Fruit fly (Drosophila melanogaster): ENCODE data around the gene Rbsn-5.

Gene Rbsn-5

dm6 chr2L:8126849-8127602 is 32.6 kb upstream of the Rbsn-5 start, which contains the start of the genes CG12375 and CG8668 (continued):
- peak; percentile 71 for TF ChIP-seq CG16813 (GFP tag; IDR thresholded peaks at IDR 0.05; ENCODE audit: partially characterized antibody)
- peak; percentile 74; the same call in 1 of the 2 replicates for TF ChIP-seq ranshi (GFP tag; IDR thresholded peaks at IDR 0.05)
- TF ChIP-seq CG15479 (GFP tag; optimal IDR thresholded peaks at IDR 0.05): no peak
- no peak for TF ChIP-seq CG13775 (GFP tag; optimal IDR thresholded peaks at IDR 0.05)
- TF ChIP-seq unc-4 (GFP tag; IDR thresholded peaks at IDR 0.05; ENCODE audit: partially characterized antibody): peak; percentile 84
- TF ChIP-seq CG12236 (GFP tag; optimal IDR thresholded peaks at IDR 0.05): no peak
- no peak for TF ChIP-seq klu (GFP tag; IDR thresholded peaks at IDR 0.05)
- no peak for TF ChIP-seq hth (optimal IDR thresholded peaks at IDR 0.05)
- peak; percentile 85 for TF ChIP-seq CG34224 (GFP tag; IDR thresholded peaks at IDR 0.05; ENCODE audit: partially characterized antibody)
- TF ChIP-seq CG30431 (GFP tag; optimal IDR thresholded peaks at IDR 0.05): no peak
- no peak for TF ChIP-seq CG7357 (GFP tag; IDR thresholded peaks at IDR 0.05)
- TF ChIP-seq zen2 (GFP tag; IDR thresholded peaks at IDR 0.05; ENCODE audit: partially characterized antibody): peak; percentile 76; the same call in 2 of the 3 replicates
- TF ChIP-seq grn (GFP tag; optimal IDR thresholded peaks at IDR 0.05): peak; percentile 87
- TF ChIP-seq fu2 (GFP tag; optimal IDR thresholded peaks at IDR 0.05): no peak
- TF ChIP-seq onecut (GFP tag; IDR thresholded peaks at IDR 0.05): no peak
- TF ChIP-seq sr (GFP tag; IDR thresholded peaks at IDR 0.05): 0 out of 3 replicates have a peak, but pooled peaks have one; percentile 23
- no peak for TF ChIP-seq Bteb2 (GFP tag; optimal IDR thresholded peaks at IDR 0.05)
- TF ChIP-seq Vsx1 (GFP tag; optimal IDR thresholded peaks at IDR 0.05): peak; percentile 91
- peak; percentile 77 for TF ChIP-seq CG4617 (GFP tag; optimal IDR thresholded peaks at IDR 0.05; ENCODE audit: borderline replicate concordance)
- peak; percentile 75 for TF ChIP-seq Doc3 (GFP tag; IDR thresholded peaks at IDR 0.05; ENCODE audit: partially characterized antibody)
- TF ChIP-seq CG34376 (GFP tag; optimal IDR thresholded peaks at IDR 0.05): peak; percentile 46
- no peak for TF ChIP-seq fd64A (GFP tag; optimal IDR thresholded peaks at IDR 0.05)
- TF ChIP-seq HmgZ (tag; optimal IDR thresholded peaks at IDR 0.05): peak; percentile 8

DNA sequence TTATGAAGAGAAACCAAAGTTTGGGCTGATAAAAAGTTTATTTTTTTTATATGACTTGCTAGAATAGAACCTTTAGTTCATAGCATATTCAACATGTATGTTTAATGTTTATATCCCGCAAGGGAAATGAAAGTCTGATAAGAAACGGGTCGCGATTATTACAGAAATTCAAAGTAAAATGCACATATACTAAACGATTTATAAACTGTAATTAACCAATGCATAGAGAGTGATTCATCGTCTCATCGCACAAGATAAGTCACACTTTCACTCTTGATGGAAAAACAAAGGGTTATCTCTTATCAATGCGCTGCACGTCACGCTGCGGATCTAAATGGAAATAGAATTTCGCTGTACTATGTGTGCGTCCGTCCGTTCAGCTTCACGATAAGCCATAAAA is 30.7 kb upstream of the Rbsn-5 start:
- peak; percentile 4 for TF ChIP-seq sens (GFP tag)
- no peak for TF ChIP-seq CG12155 (GFP tag; optimal IDR thresholded peaks at IDR 0.05)
- TF ChIP-seq prd (optimal IDR thresholded peaks at IDR 0.05): no peak
- no peak for TF ChIP-seq prd (GFP tag; IDR thresholded peaks at IDR 0.05)

DNA sequence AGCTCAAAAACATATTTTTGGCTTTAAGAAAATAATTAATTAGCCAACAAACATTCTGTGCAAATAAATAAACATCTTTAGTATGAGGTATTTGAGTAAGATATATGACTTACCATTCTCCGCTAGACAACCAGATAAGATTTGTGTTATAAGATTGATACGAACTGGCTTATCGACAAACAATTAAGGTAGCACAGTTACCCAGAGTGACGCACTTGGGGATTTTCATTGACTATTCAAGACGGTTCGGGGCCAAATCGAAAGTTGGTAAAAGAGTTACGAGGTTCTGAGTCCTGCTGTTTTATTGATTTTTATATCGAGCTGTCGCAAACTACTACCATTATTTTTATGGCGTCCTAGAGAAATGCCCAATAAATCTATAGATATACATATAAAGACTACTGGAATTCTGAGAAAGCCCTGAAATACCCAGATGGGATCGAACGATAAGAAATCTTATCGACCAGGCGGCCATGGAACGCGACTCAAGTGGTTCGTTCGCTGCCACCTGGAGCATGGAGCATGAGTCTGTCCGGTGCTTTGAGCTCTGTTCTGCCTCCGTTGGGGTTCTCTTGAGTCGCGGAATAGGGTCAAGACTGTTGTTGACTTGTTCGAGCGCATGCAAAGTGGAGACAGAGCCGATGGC is 29.5 kb upstream of the Rbsn-5 start:
- TF ChIP-seq CG4404 (GFP tag; IDR thresholded peaks at IDR 0.05) (no peak), pho (GFP tag; optimal IDR thresholded peaks at IDR 0.05) (no peak), CG14965 (GFP tag; optimal IDR thresholded peaks at IDR 0.05; ENCODE audit: borderline replicate concordance) (no peak), sna (GFP tag; IDR thresholded peaks at IDR 0.05; ENCODE audit: partially characterized antibody) (no peak), CG7271 (tag; optimal IDR thresholded peaks at IDR 0.05) (no peak), Hmr (GFP tag; optimal IDR thresholded peaks at IDR 0.05) (no peak), Ada2b (GFP tag; IDR thresholded peaks at IDR 0.05) (no peak), Stat92E (GFP tag; optimal IDR thresholded peaks at IDR 0.05) (peak in 1 of 3 experiments; percentile 24), Bteb2 (GFP tag; optimal IDR thresholded peaks at IDR 0.05) (no peak), luna (GFP tag; optimal IDR thresholded peaks at IDR 0.05) (no peak), CG10267 (tag; optimal IDR thresholded peaks at IDR 0.05) (no peak), CG10321 (GFP tag; IDR thresholded peaks at IDR 0.05) (no peak), CG43689 (GFP tag; IDR thresholded peaks at IDR 0.05) (no peak), yki (optimal IDR thresholded peaks at IDR 0.05) (no peak), slp2 (GFP tag; optimal IDR thresholded peaks at IDR 0.05) (no peak), CG8388 (GFP tag; optimal IDR thresholded peaks at IDR 0.05) (no peak), Xbp1 (GFP tag; optimal IDR thresholded peaks at IDR 0.05) (no peak), gro (GFP tag; optimal IDR thresholded peaks at IDR 0.05) (no peak), MTF-1 (GFP tag; optimal IDR thresholded peaks at IDR 0.05; ENCODE audit: borderline replicate concordance) (no peak), Abd-B (GFP tag; optimal IDR thresholded peaks at IDR 0.05) (no peak), CG34376 (GFP tag; optimal IDR thresholded peaks at IDR 0.05) (peak; percentile 81), Dip2 (GFP tag; IDR thresholded peaks at IDR 0.05) (no peak)

All from whole organism, embryonic.